Worm (Caenorhabditis elegans) whole organism, late embryonic: ENCODE data around the gene Y97E10AR.6.
A peak's percentile ranks its signal among the peaks of the same experiment; 100 is the strongest.

ENCODE experiments used
- C08G9.2 ChIP-seq: sonication (generic microtip); optimal IDR thresholded peaks from 2 replicates; lab custom pipeline; 2016; ENCODE audit warnings: mild to moderate bottlenecking, missing genetic modification characterization, moderate library complexity, missing compliant biosample characterization
- C38D4.7 ChIP-seq: fragments of 200-800 bp; sonication (Bioruptor generic); optimal IDR thresholded peaks from 2 replicates; lab custom pipeline; 2018; ENCODE audit warnings: mild to moderate bottlenecking, missing genetic modification characterization, moderate library complexity, missing compliant biosample characterization
- F13H6.1 ChIP-seq: sonication (generic microtip); optimal IDR thresholded peaks from 2 replicates; lab custom pipeline; 2016; ENCODE audit warnings: missing genetic modification characterization, missing compliant biosample characterization
- K02D7.2 ChIP-seq: sonication (generic microtip); optimal IDR thresholded peaks from 2 replicates; lab custom pipeline; 2017; ENCODE audit warnings: mild to moderate bottlenecking, missing genetic modification characterization, missing compliant biosample characterization
- T23F11.4 ChIP-seq: fragments of 200-800 bp; sonication (Bioruptor generic); optimal IDR thresholded peaks from 2 replicates; lab custom pipeline; 2018; ENCODE audit warnings: mild to moderate bottlenecking, missing genetic modification characterization, missing compliant biosample characterization
- Y22D7AL.16 ChIP-seq: sonication (generic microtip); optimal IDR thresholded peaks from 2 replicates; lab custom pipeline; 2016; ENCODE audit warnings: missing genetic modification characterization, missing compliant biosample characterization
- ahr-1 ChIP-seq: sonication (generic microtip); optimal IDR thresholded peaks from 2 replicates; lab custom pipeline; 2016; ENCODE audit warnings: missing genetic modification characterization, missing compliant biosample characterization
- ama-1 ChIP-seq: fragments of 150-350 bp; optimal IDR thresholded peaks from 2 replicates; lab custom pipeline; 2014
- ceh-18 ChIP-seq: sonication (generic microtip); optimal IDR thresholded peaks from 2 replicates; lab custom pipeline; 2016; ENCODE audit warnings: missing genetic modification characterization, missing compliant biosample characterization
- ceh-19 ChIP-seq: fragments of 200-800 bp; sonication (Bioruptor generic); optimal IDR thresholded peaks from 2 replicates; lab custom pipeline; 2018; ENCODE audit warnings: mild to moderate bottlenecking, missing genetic modification characterization, missing compliant biosample characterization
- ceh-2 ChIP-seq: sonication (generic microtip); optimal IDR thresholded peaks from 2 replicates; lab custom pipeline; 2016; ENCODE audit warnings: missing genotype, missing genetic modification characterization, missing compliant biosample characterization
- ceh-34 ChIP-seq: sonication (generic microtip); optimal IDR thresholded peaks from 2 replicates; lab custom pipeline; 2016; ENCODE audit warnings: mild to moderate bottlenecking, missing genetic modification characterization, missing compliant biosample characterization
- ceh-45 ChIP-seq: fragments of 200-800 bp; sonication (Bioruptor generic); IDR thresholded peaks from 2 replicates; pipeline ENCODE4 v1.3.6; 2022; ENCODE audit warnings: missing genetic modification reagents, missing genetic modification characterization, missing compliant biosample characterization
- ceh-9 ChIP-seq: sonication (generic microtip); optimal IDR thresholded peaks from 2 replicates; lab custom pipeline; 2016; ENCODE audit warnings: mild to moderate bottlenecking, missing genetic modification characterization, inconsistent platforms, missing compliant biosample characterization
- dve-1 ChIP-seq: sonication (generic microtip); optimal IDR thresholded peaks from 2 replicates; lab custom pipeline; 2017; ENCODE audit warnings: antibody characterized with exemption, mild to moderate bottlenecking, missing genetic modification characterization, missing compliant biosample characterization
- eyg-1 ChIP-seq: sonication (generic microtip); optimal IDR thresholded peaks from 2 replicates; lab custom pipeline; 2016; ENCODE audit warnings: missing genotype, missing genetic modification characterization, missing compliant biosample characterization
- fax-1 ChIP-seq: sonication (generic microtip); optimal IDR thresholded peaks from 2 replicates; lab custom pipeline; 2016; ENCODE audit warnings: missing genotype, missing genetic modification characterization, missing compliant biosample characterization
- hlh-30 ChIP-seq: sonication (generic microtip); optimal IDR thresholded peaks from 2 replicates; lab custom pipeline; 2017; ENCODE audit warnings: antibody characterized with exemption, missing genetic modification characterization, missing compliant biosample characterization; ENCODE audit not compliant: insufficient read depth
- lim-6 ChIP-seq: sonication (generic microtip); optimal IDR thresholded peaks from 2 replicates; lab custom pipeline; 2016; ENCODE audit warnings: missing genetic modification characterization, missing compliant biosample characterization
- lin-11 ChIP-seq: fragments of 200-800 bp; sonication (Bioruptor generic); optimal IDR thresholded peaks from 2 replicates; lab custom pipeline; 2018; ENCODE audit warnings: mild to moderate bottlenecking, missing genetic modification characterization, missing compliant biosample characterization
- nhr-232 ChIP-seq: sonication (generic microtip); optimal IDR thresholded peaks from 2 replicates; lab custom pipeline; 2016; ENCODE audit warnings: missing genetic modification characterization, missing compliant biosample characterization
- npax-4 ChIP-seq: sonication (generic microtip); optimal IDR thresholded peaks from 2 replicates; lab custom pipeline; 2016; ENCODE audit warnings: missing genetic modification characterization, missing compliant biosample characterization
- pag-3 ChIP-seq: sonication (generic microtip); optimal IDR thresholded peaks from 2 replicates; lab custom pipeline; 2016; ENCODE audit warnings: missing compliant biosample characterization, missing genetic modification characterization, borderline replicate concordance
- pat-9 ChIP-seq: fragments of 200-800 bp; sonication (Bioruptor generic); optimal IDR thresholded peaks from 2 replicates; lab custom pipeline; 2018; ENCODE audit warnings: mild to moderate bottlenecking, missing genetic modification characterization, moderate library complexity, missing compliant biosample characterization
- pha-2 ChIP-seq: sonication (generic microtip); optimal IDR thresholded peaks from 2 replicates; lab custom pipeline; 2017; ENCODE audit warnings: mild to moderate bottlenecking, missing genetic modification characterization, missing compliant biosample characterization
- pqm-1 ChIP-seq: sonication (generic microtip); optimal IDR thresholded peaks from 2 replicates; lab custom pipeline; 2016; ENCODE audit warnings: missing genetic modification characterization, missing compliant biosample characterization
- ref-2 ChIP-seq: sonication (generic microtip); optimal IDR thresholded peaks from 2 replicates; lab custom pipeline; 2016; ENCODE audit warnings: missing genetic modification characterization, missing compliant biosample characterization
- rnt-1 ChIP-seq: sonication (generic microtip); optimal IDR thresholded peaks from 2 replicates; lab custom pipeline; 2016; ENCODE audit warnings: missing genetic modification characterization, missing compliant biosample characterization
- sdc-2 ChIP-seq: sonication (generic microtip); optimal IDR thresholded peaks from 2 replicates; lab custom pipeline; 2016; ENCODE audit warnings: missing genotype, missing genetic modification characterization, missing compliant biosample characterization
- sox-4 ChIP-seq: sonication (generic microtip); optimal IDR thresholded peaks from 2 replicates; lab custom pipeline; 2017; ENCODE audit warnings: mild to moderate bottlenecking, missing genetic modification characterization, inconsistent platforms, missing compliant biosample characterization
- syd-9 ChIP-seq: sonication (generic microtip); optimal IDR thresholded peaks from 2 replicates; lab custom pipeline; 2016; ENCODE audit warnings: mild to moderate bottlenecking, missing genetic modification characterization, moderate library complexity, missing compliant biosample characterization
- tbx-2 ChIP-seq: sonication (generic microtip); optimal IDR thresholded peaks from 2 replicates; lab custom pipeline; 2016; ENCODE audit warnings: missing genetic modification characterization, missing compliant biosample characterization
- unc-86 ChIP-seq: sonication (generic microtip); optimal IDR thresholded peaks from 2 replicates; lab custom pipeline; 2016; ENCODE audit warnings: missing genetic modification characterization, missing compliant biosample characterization
- zip-5 ChIP-seq: sonication (generic microtip); optimal IDR thresholded peaks from 2 replicates; lab custom pipeline; 2016; ENCODE audit warnings: missing genetic modification characterization, missing compliant biosample characterization

Gene Y97E10AR.6

DNA sequence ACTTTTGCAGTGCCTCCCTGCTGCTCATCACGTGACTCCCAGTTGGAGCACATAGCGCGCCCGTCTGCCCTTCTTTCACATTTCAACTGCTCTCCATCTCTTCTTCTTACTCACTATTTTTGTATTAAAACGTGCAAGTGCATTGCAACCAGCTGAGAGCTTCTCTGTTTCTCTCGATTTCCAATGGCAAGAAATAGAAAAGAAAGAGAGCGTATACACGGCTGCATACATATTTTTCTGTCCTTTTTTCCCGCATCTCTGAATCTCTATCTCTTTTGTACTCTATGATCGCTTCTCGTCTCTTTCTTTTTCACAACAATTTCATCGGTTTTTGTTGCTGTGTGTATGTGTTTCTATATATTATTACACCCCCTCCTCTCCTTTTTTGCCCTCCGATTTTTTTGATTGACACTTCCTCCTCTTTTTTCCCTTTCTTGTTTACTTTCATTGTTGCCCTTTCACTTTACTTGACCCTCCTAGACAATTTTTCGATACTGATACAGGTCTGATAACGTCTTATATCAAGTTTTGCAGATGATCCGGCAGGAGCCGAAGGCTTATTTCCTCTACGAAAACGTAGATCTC is 12.7 kb downstream of the Y97E10AR.6 start, which contains the start of gene Y97E10AR.1 (continued):
- peak; percentile 68 for TF ChIP-seq F13H6.1
- TF ChIP-seq zip-5 (tag; lab: Kevin White, UChicago): no peak
- TF ChIP-seq hlh-30 (tag; lab: Kevin White, UChicago): peak; percentile 92
- no peak for TF ChIP-seq npax-4 (tag; lab: Kevin White, UChicago)
- TF ChIP-seq pat-9 (tag; lab: Kevin White, UChicago): no peak
- TF ChIP-seq sdc-2 (tag; lab: Kevin White, UChicago): peak; percentile 29
- TF ChIP-seq, all 69 proteins: peak for 31

ce11 chrV:7995878-7996277 is 17.9 kb downstream of the Y97E10AR.6 start, which contains the start of gene Y97E10AR.2:
Gene Y97E10AR.2 (plus strand): TSS chrV:7996178.
- no peak for TF ChIP-seq unc-86 (tag; lab: Kevin White, UChicago)
- TF ChIP-seq pqm-1 (tag; lab: Kevin White, UChicago): no peak
- no peak for TF ChIP-seq sdc-2 (tag; lab: Kevin White, UChicago)
- TF ChIP-seq ceh-18 (tag; lab: Kevin White, UChicago): no peak

ce11 chrV:7995165-7995564 is 18.6 kb downstream of the Y97E10AR.6 start:
- TF ChIP-seq ceh-34: no peak
- TF ChIP-seq C08G9.2 (tag; lab: Kevin White, UChicago): no peak
- TF ChIP-seq ref-2: no peak
- TF ChIP-seq ceh-9: no peak
- TF ChIP-seq fax-1 (tag; lab: Kevin White, UChicago): no peak
- no peak for TF ChIP-seq ceh-45 (GFP tag; lab: Robert Waterston, UW)
- no peak for TF ChIP-seq ama-1 (lab: Kevin White, UChicago)
- no peak for TF ChIP-seq rnt-1 (tag; lab: Kevin White, UChicago)
- TF ChIP-seq pha-2: no peak
- TF ChIP-seq K02D7.2 (tag; lab: Kevin White, UChicago): no peak
- no peak for TF ChIP-seq npax-4 (tag; lab: Kevin White, UChicago)
- no peak for TF ChIP-seq eyg-1
- no peak for TF ChIP-seq ceh-2 (tag; lab: Kevin White, UChicago)
- TF ChIP-seq lim-6 (tag; lab: Kevin White, UChicago): no peak

DNA sequence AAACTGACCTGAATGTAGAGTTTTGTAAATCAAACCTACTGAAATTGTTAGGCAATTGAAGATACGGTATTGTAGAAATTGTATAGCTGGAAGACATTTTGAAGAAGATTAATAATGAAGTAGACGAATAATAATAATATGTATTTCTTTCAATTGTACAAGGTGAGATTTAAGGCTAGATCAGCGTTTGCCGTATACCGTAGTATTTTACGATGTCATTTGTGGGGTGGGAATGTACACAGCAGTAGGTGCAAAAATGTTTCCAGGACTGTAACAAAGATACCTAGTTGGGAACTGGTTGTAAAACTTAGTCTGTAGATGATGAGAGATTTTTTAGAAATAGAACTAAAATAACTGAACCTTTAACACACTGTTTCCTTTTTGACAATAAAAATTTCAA is 19.2 kb downstream of the Y97E10AR.6 start, which contains the start of gene ceh-76:
TSS of gene ceh-76 (minus strand) at position 101 of the 400 bp plus-strand sequence.
- TF ChIP-seq ama-1 (lab: Kevin White, UChicago): no peak
- TF ChIP-seq T23F11.4 (GFP tag; lab: Kevin White, UChicago): no peak
- TF ChIP-seq ceh-19: no peak

DNA sequence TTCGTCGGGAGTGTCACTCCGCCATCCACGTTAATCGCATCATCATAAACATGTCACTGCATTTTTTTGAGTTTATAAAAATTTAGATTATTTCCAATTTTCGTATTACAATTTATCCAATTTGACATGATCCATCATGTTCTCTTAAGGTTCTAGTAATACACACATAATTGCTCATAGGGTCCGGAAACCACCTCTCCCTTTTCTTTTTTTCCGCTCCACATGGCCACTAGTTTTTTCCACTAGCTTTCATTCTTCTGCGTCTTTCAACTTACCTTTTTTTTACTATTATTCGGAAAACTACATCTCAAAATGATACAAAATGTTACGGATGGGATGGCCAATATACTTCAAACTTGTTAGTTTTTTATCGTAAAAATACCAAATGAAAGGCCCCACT is 27.9 kb downstream of the Y97E10AR.6 start, which contains the start of gene Y97E10AL.1:
TSS of gene Y97E10AL.1 (plus strand) at position 301 of the 400 bp plus-strand sequence.
- TF ChIP-seq ceh-2 (tag; lab: Kevin White, UChicago): no peak
- no peak for TF ChIP-seq nhr-232
- TF ChIP-seq pha-2: no peak
- no peak for TF ChIP-seq C38D4.7 (GFP tag; lab: Kevin White, UChicago)
- no peak for TF ChIP-seq lin-11
- no peak for TF ChIP-seq hlh-30 (tag; lab: Kevin White, UChicago)
- TF ChIP-seq lim-6 (tag; lab: Kevin White, UChicago): no peak
- no peak for TF ChIP-seq sox-4
- TF ChIP-seq ahr-1 (tag; lab: Kevin White, UChicago): no peak
- no peak for TF ChIP-seq unc-86 (tag; lab: Kevin White, UChicago)
- no peak for TF ChIP-seq Y22D7AL.16 (tag; lab: Kevin White, UChicago)
- TF ChIP-seq C08G9.2 (tag; lab: Kevin White, UChicago): no peak
- TF ChIP-seq dve-1 (tag; lab: Kevin White, UChicago): no peak
- TF ChIP-seq syd-9 (tag; lab: Kevin White, UChicago): no peak
- TF ChIP-seq rnt-1 (tag; lab: Kevin White, UChicago): no peak
- no peak for TF ChIP-seq pag-3 (tag; lab: Kevin White, UChicago)
- TF ChIP-seq tbx-2 (tag; lab: Kevin White, UChicago): no peak
- no peak for TF ChIP-seq ceh-34
